Fruit fly (Drosophila melanogaster) whole organism, embryonic: ENCODE results near the gene CG43318.
A peak's percentile ranks its signal among the peaks of the same experiment; 100 is the strongest.

Experiments
- Abd-B ChIP-seq: fragments of 200-800 bp; sonication (Bioruptor generic); optimal IDR thresholded peaks from 2 replicates; lab custom pipeline; 2018; ENCODE audit warnings: missing biosample characterization, mild to moderate bottlenecking, missing genetic modification characterization, moderate library complexity
- Bteb2 ChIP-seq: fragments of 200-800 bp; sonication (Bioruptor generic); optimal IDR thresholded peaks from 2 replicates; lab custom pipeline; 2016; ENCODE audit warnings: missing biosample characterization, missing genetic modification characterization
- CG11093 ChIP-seq: fragments of 200-800 bp; sonication (Bioruptor generic); IDR thresholded peaks from 3 replicates; pipeline ENCODE4 v1.3.6; 2022; ENCODE audit warnings: missing biosample characterization, missing genetic modification characterization
- CG11247 ChIP-seq: fragments of 200-800 bp; sonication (Bioruptor generic); IDR thresholded peaks from 2 replicates; pipeline ENCODE4 v1.3.6; 2022; ENCODE audit warnings: missing biosample characterization, missing genetic modification characterization
- CG13775 ChIP-seq: fragments of 200-800 bp; sonication (Bioruptor generic); optimal IDR thresholded peaks from 3 replicates; lab custom pipeline; 2017; ENCODE audit warnings: missing biosample characterization, mild to moderate bottlenecking, missing genetic modification characterization
- CG15269 ChIP-seq: fragments of 200-800 bp; sonication (Bioruptor generic); optimal IDR thresholded peaks from 2 replicates; lab custom pipeline; 2018; ENCODE audit warnings: missing biosample characterization, mild to moderate bottlenecking, missing genetic modification characterization, moderate library complexity
- CG1529 ChIP-seq: fragments of 200-800 bp; sonication (Bioruptor generic); optimal IDR thresholded peaks from 3 replicates; lab custom pipeline; 2018; ENCODE audit warnings: missing biosample characterization, missing genetic modification characterization
- CG16779 ChIP-seq: fragments of 200-800 bp; sonication (Bioruptor generic); IDR thresholded peaks from 2 replicates; pipeline ENCODE4 v1.3.6; 2022; ENCODE audit warnings: missing biosample characterization, missing genetic modification characterization
- CG17829 ChIP-seq: fragments of 200-800 bp; optimal IDR thresholded peaks from 2 replicates; lab custom pipeline; 2019; ENCODE audit warnings: missing biosample characterization, mild to moderate bottlenecking, missing genetic modification characterization, moderate library complexity
- CG2202 ChIP-seq: fragments of 200-800 bp; sonication (Bioruptor generic); optimal IDR thresholded peaks from 2 replicates; lab custom pipeline; 2018; ENCODE audit warnings: missing biosample characterization, mild to moderate bottlenecking, missing genetic modification characterization
- CG2712 ChIP-seq: fragments of 200-800 bp; optimal IDR thresholded peaks from 3 replicates; lab custom pipeline; 2019; ENCODE audit warnings: missing biosample characterization, mild to moderate bottlenecking, missing genetic modification characterization, moderate library complexity
- CG3726 ChIP-seq: fragments of 200-800 bp; sonication (Bioruptor generic); IDR thresholded peaks from 3 replicates; pipeline ENCODE4, ENCODE4 v1.3.6; 2022; ENCODE audit warnings: missing biosample characterization, missing genetic modification characterization
- CG3838 ChIP-seq: fragments of 200-800 bp; sonication (Bioruptor generic); optimal IDR thresholded peaks from 3 replicates; lab custom pipeline; 2016; ENCODE audit warnings: missing biosample characterization, missing genetic modification characterization
- CG4424 ChIP-seq: fragments of 200-800 bp; sonication (Bioruptor generic); optimal IDR thresholded peaks from 3 replicates; lab custom pipeline; 2016; ENCODE audit warnings: missing biosample characterization, missing genetic modification characterization
- CG4820 ChIP-seq: fragments of 200-800 bp; sonication (Bioruptor generic); optimal IDR thresholded peaks from 3 replicates; lab custom pipeline; 2016; ENCODE audit warnings: missing biosample characterization, missing genetic modification characterization
- CG4854 ChIP-seq: fragments of 200-800 bp; sonication (Bioruptor generic); optimal IDR thresholded peaks from 2 replicates; lab custom pipeline; 2016; ENCODE audit warnings: missing biosample characterization, missing genetic modification characterization, inconsistent platforms
- CG7556 ChIP-seq: fragments of 200-800 bp; sonication (Bioruptor generic); optimal IDR thresholded peaks from 2 replicates; lab custom pipeline; 2017; ENCODE audit warnings: missing biosample characterization, mild to moderate bottlenecking, missing genetic modification characterization
- CG9437 ChIP-seq: fragments of 200-800 bp; sonication (Bioruptor generic); optimal IDR thresholded peaks from 2 replicates; lab custom pipeline; 2018; ENCODE audit warnings: missing biosample characterization, mild to moderate bottlenecking, missing genetic modification characterization
- Dip3 ChIP-seq: fragments of 200-800 bp; sonication (Bioruptor generic); optimal IDR thresholded peaks from 3 replicates; lab custom pipeline; 2016; ENCODE audit warnings: missing biosample characterization, missing genetic modification characterization
- HHEX ChIP-seq: fragments of 200-800 bp; sonication (Bioruptor generic); optimal IDR thresholded peaks from 3 replicates; lab custom pipeline; 2017; ENCODE audit warnings: missing biosample characterization, mild to moderate bottlenecking, missing genetic modification characterization, missing genetic modification reagents
- Hmx ChIP-seq: fragments of 200-800 bp; sonication (Bioruptor generic); optimal IDR thresholded peaks from 2 replicates; lab custom pipeline; 2016; ENCODE audit warnings: missing biosample characterization, missing genetic modification characterization
- Hr78 ChIP-seq, 2 experiments: fragments of 200-800 bp in 1 of 2; fragments of >200 bp in 1 of 2; sonication (Bioruptor generic) in 1 of 2; optimal IDR thresholded peaks; 2 replicates each; lab custom pipeline; 2017 to 2019; ENCODE audit warnings: missing biosample characterization in 2 of 2, missing genetic modification characterization in 2 of 2, mild to moderate bottlenecking in 1 of 2, moderate library complexity in 1 of 2
- MESR4 ChIP-seq: fragments of 200-800 bp; sonication (Bioruptor generic); optimal IDR thresholded peaks from 2 replicates; lab custom pipeline; 2018; ENCODE audit warnings: missing biosample characterization, mild to moderate bottlenecking, missing genetic modification characterization, moderate library complexity
- Mes4 ChIP-seq: fragments of 200-800 bp; sonication (Bioruptor generic); optimal IDR thresholded peaks from 2 replicates; lab custom pipeline; 2016; ENCODE audit warnings: missing biosample characterization, missing genetic modification characterization
- PHDP ChIP-seq: fragments of 200-800 bp; sonication (Bioruptor generic); optimal IDR thresholded peaks from 3 replicates; lab custom pipeline; 2018; ENCODE audit warnings: missing biosample characterization, mild to moderate bottlenecking, missing genetic modification characterization, moderate library complexity
- Ravus ChIP-seq: fragments of 200-800 bp; sonication (Bioruptor generic); IDR thresholded peaks from 2 replicates; pipeline ENCODE4 v1.3.6; 2022; ENCODE audit warnings: missing biosample characterization, missing genetic modification characterization
- Sin3A ChIP-seq: fragments of >200 bp; optimal IDR thresholded peaks from 2 replicates; lab custom pipeline; 2018
- YL-1 ChIP-seq: fragments of 200-800 bp; sonication (Bioruptor generic); optimal IDR thresholded peaks from 3 replicates; lab custom pipeline; 2017; ENCODE audit warnings: missing biosample characterization, mild to moderate bottlenecking, missing genetic modification characterization
- ara ChIP-seq: fragments of 200-800 bp; sonication (Bioruptor generic); IDR thresholded peaks from 2 replicates; pipeline ENCODE4 v1.3.6; 2022; ENCODE audit warnings: missing biosample characterization, missing genetic modification characterization
- ato ChIP-seq: fragments of 200-800 bp; sonication (Bioruptor generic); IDR thresholded peaks from 2 replicates; pipeline ENCODE4 v1.3.6; 2022; ENCODE audit warnings: missing biosample characterization, missing genetic modification characterization; ENCODE audit not compliant: partially characterized antibody
- cato ChIP-seq: fragments of 200-800 bp; sonication (Bioruptor generic); optimal IDR thresholded peaks from 2 replicates; lab custom pipeline; 2016; ENCODE audit warnings: missing biosample characterization, missing genetic modification characterization, borderline replicate concordance
- dysf ChIP-seq: fragments of 200-800 bp; sonication (Bioruptor generic); IDR thresholded peaks from 3 replicates; pipeline ENCODE4 v1.3.6; 2022; ENCODE audit warnings: missing biosample characterization, missing genetic modification characterization
- fd102C ChIP-seq: fragments of 200-800 bp; sonication (Bioruptor generic); optimal IDR thresholded peaks from 2 replicates; lab custom pipeline; 2018; ENCODE audit warnings: missing biosample characterization, mild to moderate bottlenecking, missing genetic modification characterization, moderate library complexity
- fru ChIP-seq: fragments of >200 bp; optimal IDR thresholded peaks from 2 replicates; lab custom pipeline; 2017
- gro ChIP-seq: fragments of 200-800 bp; sonication (Bioruptor generic); optimal IDR thresholded peaks from 2 replicates; lab custom pipeline; 2016; ENCODE audit warnings: missing biosample characterization, missing genetic modification characterization
- hb ChIP-seq: fragments of 200-800 bp; sonication (Bioruptor generic); IDR thresholded peaks from 3 replicates; pipeline ENCODE4 v1.3.6; 2022; ENCODE audit warnings: missing biosample characterization, missing genetic modification characterization; ENCODE audit not compliant: partially characterized antibody
- hkb ChIP-seq, 2 experiments: fragments of 200-800 bp in 1 of 2; fragments of >200 bp in 1 of 2; sonication (Bioruptor generic) in 1 of 2; IDR thresholded peaks in 1 of 2; optimal IDR thresholded peaks in 1 of 2; 2 replicates each; pipeline versions ENCODE4 v1.3.6 to Lab custom; 2017 to 2022; ENCODE audit warnings: missing biosample characterization in 1 of 2, missing genetic modification characterization in 1 of 2
- kah ChIP-seq: fragments of 200-800 bp; sonication (Bioruptor generic); optimal IDR thresholded peaks from 2 replicates; lab custom pipeline; 2018; ENCODE audit warnings: missing biosample characterization, mild to moderate bottlenecking, missing genetic modification characterization
- luna ChIP-seq: fragments of 200-800 bp; sonication (Bioruptor generic); optimal IDR thresholded peaks from 2 replicates; lab custom pipeline; 2016; ENCODE audit warnings: missing biosample characterization, missing genetic modification characterization
- nerfin-1 ChIP-seq: fragments of 200-800 bp; sonication (Bioruptor generic); optimal IDR thresholded peaks from 3 replicates; lab custom pipeline; 2019; ENCODE audit warnings: missing biosample characterization, mild to moderate bottlenecking, missing genetic modification characterization, moderate library complexity
- prd ChIP-seq, 3 experiments: fragments of >200 bp in 2 of 3; fragments of 200-800 bp in 1 of 3; sonication (Bioruptor generic) in 1 of 3; optimal IDR thresholded peaks in 2 of 3; IDR thresholded peaks in 1 of 3; 2 replicates in 2 of 3; 3 replicates in 1 of 3; pipeline versions ENCODE4 v1.3.6 to Lab custom; 2017 to 2022; ENCODE audit warnings: missing biosample characterization in 1 of 3, missing genetic modification characterization in 1 of 3
- pros ChIP-seq: fragments of 200-800 bp; sonication (Bioruptor generic); optimal IDR thresholded peaks from 3 replicates; lab custom pipeline; 2019; ENCODE audit warnings: missing biosample characterization, mild to moderate bottlenecking, missing genetic modification characterization, moderate library complexity
- pum ChIP-seq: fragments of 200-800 bp; sonication (Bioruptor generic); optimal IDR thresholded peaks from 2 replicates; lab custom pipeline; 2016; ENCODE audit warnings: missing biosample characterization, missing genetic modification characterization
- run ChIP-seq: fragments of 200-800 bp; sonication (Bioruptor generic); optimal IDR thresholded peaks from 3 replicates; lab custom pipeline; 2018; ENCODE audit warnings: missing biosample characterization, mild to moderate bottlenecking, missing genetic modification characterization
- sim ChIP-seq: fragments of 200-800 bp; sonication (Bioruptor generic); IDR thresholded peaks from 2 replicates; pipeline ENCODE4 v1.3.6; 2022; ENCODE audit warnings: missing biosample characterization, missing genetic modification characterization
- sqz ChIP-seq: fragments of 200-800 bp; sonication (Bioruptor generic); optimal IDR thresholded peaks from 3 replicates; lab custom pipeline; 2018; ENCODE audit warnings: missing biosample characterization, mild to moderate bottlenecking, missing genetic modification characterization
- ssp ChIP-seq: fragments of 200-800 bp; sonication (Bioruptor generic); IDR thresholded peaks from 2 replicates; pipeline ENCODE4 v1.3.6; 2022; ENCODE audit warnings: missing biosample characterization, missing genetic modification characterization
- vnd ChIP-seq: fragments of 200-800 bp; sonication (Bioruptor generic); IDR thresholded peaks from 3 replicates; pipeline ENCODE4 v1.3.6; 2022; ENCODE audit warnings: missing biosample characterization, missing genetic modification characterization; ENCODE audit not compliant: partially characterized antibody

Gene CG43318

dm6 chr3R:15836864-15837824 is 3.9 kb upstream of the CG43318 start, which contains the start of the genes ND-23 and spn-E (continued):
- TF ChIP-seq pum (GFP tag; lab: Kevin White, UChicago), result no peak
- peak; percentile 16; the same call in 1 of the 3 replicates for TF ChIP-seq dysf
- TF ChIP-seq CG7556 (GFP tag; lab: Kevin White, UChicago), result peak; percentile 44
- no peak for TF ChIP-seq PHDP (tag; lab: Kevin White, UChicago)
- no peak for TF ChIP-seq hkb (optimal IDR thresholded peaks at IDR 0.05; lab: Kevin White, UChicago)
- TF ChIP-seq hkb (GFP tag; IDR thresholded peaks at IDR 0.05; lab: Robert Waterston, UW), result no peak
- TF ChIP-seq nerfin-1 (tag; lab: Kevin White, UChicago), result no peak
- TF ChIP-seq CG16779 (GFP tag; lab: Robert Waterston, UW), result no peak
- no peak for TF ChIP-seq Bteb2 (GFP tag; lab: Kevin White, UChicago)
- TF ChIP-seq kah (GFP tag; lab: Kevin White, UChicago), result no peak
- TF ChIP-seq CG2202, result no peak
- TF ChIP-seq sqz (GFP tag; lab: Kevin White, UChicago), result no peak
- TF ChIP-seq CG4424 (GFP tag; lab: Kevin White, UChicago), result peak; percentile 66
- TF ChIP-seq CG3838 (GFP tag; lab: Kevin White, UChicago), result no peak
- no peak for TF ChIP-seq CG11247
- no peak for TF ChIP-seq Sin3A (lab: Kevin White, UChicago)
- no peak for TF ChIP-seq Ravus (GFP tag; lab: Robert Waterston, UW)
- TF ChIP-seq luna (GFP tag; lab: Kevin White, UChicago), result no peak
- no peak for TF ChIP-seq Hmx (GFP tag; lab: Kevin White, UChicago)
- peak; percentile 0 for TF ChIP-seq CG4820
- TF ChIP-seq CG17829 (tag; lab: Kevin White, UChicago), result peak; percentile 85
- TF ChIP-seq CG4854, result no peak
- no peak for TF ChIP-seq CG3726 (GFP tag; lab: Robert Waterston, UW)
- TF ChIP-seq fru (lab: Kevin White, UChicago), result no peak
- TF ChIP-seq run (tag; lab: Kevin White, UChicago), result no peak
- TF ChIP-seq Hr78 (GFP tag; optimal IDR thresholded peaks at IDR 0.05; lab: Kevin White, UChicago), result no peak
- TF ChIP-seq HHEX (GFP tag; lab: Kevin White, UChicago), result no peak
- TF ChIP-seq YL-1 (GFP tag; lab: Kevin White, UChicago), result peak; percentile 41
- no peak for TF ChIP-seq pros
- peak; percentile 48 for TF ChIP-seq ssp (GFP tag; lab: Robert Waterston, UW)
- no peak for TF ChIP-seq hb (GFP tag; lab: Robert Waterston, UW)
- TF ChIP-seq Mes4 (GFP tag; lab: Kevin White, UChicago), result no peak
- TF ChIP-seq fd102C (GFP tag; lab: Kevin White, UChicago), result no peak
- TF ChIP-seq cato (GFP tag; lab: Kevin White, UChicago), result no peak
- no peak for TF ChIP-seq Dip3 (GFP tag; lab: Kevin White, UChicago)
- no peak for TF ChIP-seq CG1529 (GFP tag; lab: Kevin White, UChicago)
- TF ChIP-seq CG9437, result no peak
- TF ChIP-seq prd (optimal IDR thresholded peaks at IDR 0.05; lab: Kevin White, UChicago), result no peak
- peak; percentile 58 for TF ChIP-seq prd (GFP tag; IDR thresholded peaks at IDR 0.05; lab: Robert Waterston, UW)
- TF ChIP-seq CG15269, result peak; percentile 45
- peak; percentile 83 for TF ChIP-seq CG2712 (tag; lab: Kevin White, UChicago)
- no peak for TF ChIP-seq sim (GFP tag; lab: Robert Waterston, UW)
- no peak for TF ChIP-seq gro (GFP tag; lab: Kevin White, UChicago)
- TF ChIP-seq ato (GFP tag; lab: Robert Waterston, UW), result no peak
- TF ChIP-seq ara (GFP tag; lab: Robert Waterston, UW), result no peak
- peak; percentile 81 for TF ChIP-seq MESR4 (GFP tag; lab: Kevin White, UChicago)
- TF ChIP-seq CG13775 (GFP tag; lab: Kevin White, UChicago), result peak; percentile 56
- peak; percentile 46 for TF ChIP-seq Abd-B (GFP tag; lab: Kevin White, UChicago)
- no peak for TF ChIP-seq CG11093 (GFP tag; lab: Robert Waterston, UW)
- TF ChIP-seq vnd (GFP tag; lab: Robert Waterston, UW), result peak; percentile 58; the same call in 2 of the 3 replicates
